Worm (Caenorhabditis elegans): ENCODE results near the gene elpc-2.
A peak's percentile ranks its signal among the peaks of the same experiment; 100 is the strongest.

Gene elpc-2

DNA sequence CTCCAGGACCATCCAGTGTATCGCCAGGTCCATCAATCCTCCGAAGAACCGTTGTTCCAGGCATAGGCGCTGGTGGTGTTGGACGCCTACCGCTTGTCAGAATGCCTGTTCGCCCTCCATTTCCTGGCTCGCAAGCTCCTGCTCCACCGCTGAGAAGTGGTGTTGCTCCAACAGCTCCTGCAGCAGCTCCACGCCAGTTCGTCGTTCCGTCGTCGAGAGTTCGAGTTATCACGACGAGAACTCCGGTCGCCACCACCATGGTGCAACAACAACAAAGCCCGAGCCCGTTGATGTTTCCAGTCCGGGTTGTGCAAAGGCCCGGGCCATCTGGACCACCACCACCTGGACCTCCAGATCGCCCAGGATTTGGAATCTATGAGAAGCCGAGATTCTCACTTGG is 54.7 kb downstream of the elpc-2 start:
- TF ChIP-seq alr-1 (tag; optimal IDR thresholded peaks at IDR 0.05; ENCODE audit: borderline replicate concordance) (peak; percentile 86), nhr-11 (tag; optimal IDR thresholded peaks at IDR 0.05) (no peak), swsn-7 (tag; optimal IDR thresholded peaks at IDR 0.05) (no peak), elt-2 (tag; optimal IDR thresholded peaks at IDR 0.05) (no peak), fkh-4 (tag; optimal IDR thresholded peaks at IDR 0.05; ENCODE audit: borderline replicate concordance) (no peak), sox-4 (tag; optimal IDR thresholded peaks at IDR 0.05) (no peak), nhr-85 (tag) (no peak), unc-30 (tag; optimal IDR thresholded peaks at IDR 0.05) (no peak), ceh-63 (GFP tag; optimal IDR thresholded peaks at IDR 0.05) (peak; percentile 14)

All from whole organism, L1 larva.